Worm (Caenorhabditis elegans) whole organism, L3 larva: ENCODE measurements around the gene col-101.

Source experiments
- R02D3.7 ChIP-seq: fragments of 150-350 bp; optimal IDR thresholded peaks from 2 replicates; lab custom pipeline; 2014; ENCODE audit warnings: missing biosample characterization, missing genetic modification characterization
- ZK546.5 ChIP-seq: sonication (generic microtip); optimal IDR thresholded peaks from 2 replicates; lab custom pipeline; 2017; ENCODE audit warnings: missing biosample characterization, missing genetic modification characterization
- aly-2 ChIP-seq: fragments of 150-350 bp; optimal IDR thresholded peaks from 2 replicates; lab custom pipeline; 2014; ENCODE audit warnings: missing biosample characterization, missing genetic modification characterization
- ama-1 ChIP-seq: fragments of 150-350 bp; optimal IDR thresholded peaks from 2 replicates; lab custom pipeline; 2018
- ceh-16 ChIP-seq: sonication (generic microtip); optimal IDR thresholded peaks from 2 replicates; lab custom pipeline; 2017; ENCODE audit warnings: missing biosample characterization, missing genetic modification characterization
- ceh-28 ChIP-seq: fragments of 150-350 bp; optimal IDR thresholded peaks from 2 replicates; lab custom pipeline; 2014; ENCODE audit warnings: missing biosample characterization, missing genetic modification reagents, missing genetic modification characterization
- egl-5 ChIP-seq: fragments of 150-350 bp; optimal IDR thresholded peaks from 2 replicates; lab custom pipeline; 2017; ENCODE audit warnings: missing biosample characterization, missing genetic modification reagents, missing genetic modification characterization, inconsistent platforms
- elt-1 ChIP-seq: fragments of 150-350 bp; optimal IDR thresholded peaks from 2 replicates; lab custom pipeline; 2014; ENCODE audit warnings: missing biosample characterization, missing genetic modification characterization
- elt-2 ChIP-seq: sonication (generic microtip); optimal IDR thresholded peaks from 2 replicates; lab custom pipeline; 2016; ENCODE audit warnings: missing genetic modification reagents, mild to moderate bottlenecking, missing genetic modification characterization, missing compliant biosample characterization
- elt-3 ChIP-seq, 3 experiments: fragments of 150-350 bp in 1 of 3; sonication (generic microtip) in 2 of 3; optimal IDR thresholded peaks; 2 replicates in 2 of 3; 4 replicates in 1 of 3; lab custom pipeline; 2014 to 2017; ENCODE audit warnings: missing biosample characterization in 3 of 3, missing genetic modification characterization in 3 of 3
- eor-1 ChIP-seq, 2 experiments: fragments of 150-350 bp; optimal IDR thresholded peaks; 2 replicates each; lab custom pipeline; 2014 to 2018; ENCODE audit warnings: missing biosample characterization in 2 of 2, missing genetic modification characterization in 2 of 2
- fkh-2 ChIP-seq: fragments of 150-350 bp; optimal IDR thresholded peaks from 2 replicates; lab custom pipeline; 2014; ENCODE audit warnings: missing biosample characterization, missing genetic modification reagents, missing genetic modification characterization
- fos-1 ChIP-seq: fragments of 150-350 bp; optimal IDR thresholded peaks from 2 replicates; lab custom pipeline; 2014; ENCODE audit warnings: missing biosample characterization, missing genetic modification characterization
- hmg-11 ChIP-seq: sonication (generic microtip); optimal IDR thresholded peaks from 2 replicates; lab custom pipeline; 2016; ENCODE audit warnings: missing genetic modification characterization, missing compliant biosample characterization
- jun-1 ChIP-seq: fragments of 150-350 bp; optimal IDR thresholded peaks from 2 replicates; lab custom pipeline; 2014; ENCODE audit warnings: missing biosample characterization, missing genetic modification reagents, missing genetic modification characterization
- lin-15B ChIP-seq: fragments of 150-350 bp; optimal IDR thresholded peaks from 2 replicates; lab custom pipeline; 2014; ENCODE audit warnings: missing biosample characterization, missing genetic modification characterization
- lin-39 ChIP-seq: fragments of 150-350 bp; optimal IDR thresholded peaks from 2 replicates; lab custom pipeline; 2018; ENCODE audit warnings: missing biosample characterization, missing genetic modification reagents, missing genetic modification characterization
- lsy-12 ChIP-seq: sonication (generic microtip); optimal IDR thresholded peaks from 2 replicates; lab custom pipeline; 2016; ENCODE audit warnings: mild to moderate bottlenecking, missing genetic modification characterization, missing compliant biosample characterization
- mdl-1 ChIP-seq: fragments of 150-350 bp; optimal IDR thresholded peaks from 2 replicates; lab custom pipeline; 2014; ENCODE audit warnings: missing biosample characterization, missing genetic modification characterization
- mml-1 ChIP-seq: fragments of 150-350 bp; sonication (generic microtip); optimal IDR thresholded peaks from 3 replicates; lab custom pipeline; 2014; ENCODE audit warnings: missing biosample characterization, missing genetic modification characterization
- nfya-1 ChIP-seq: sonication (generic microtip); optimal IDR thresholded peaks from 2 replicates; lab custom pipeline; 2017; ENCODE audit warnings: missing genetic modification characterization, mild to moderate bottlenecking, missing compliant biosample characterization, antibody characterized with exemption, moderate library complexity; ENCODE audit not compliant: insufficient read depth
- nhr-11 ChIP-seq: fragments of 150-350 bp; optimal IDR thresholded peaks from 2 replicates; lab custom pipeline; 2014; ENCODE audit warnings: missing biosample characterization, missing genetic modification characterization
- nhr-23 ChIP-seq: fragments of 150-350 bp; optimal IDR thresholded peaks from 2 replicates; lab custom pipeline; 2014; ENCODE audit warnings: missing biosample characterization, missing genetic modification reagents, missing genetic modification characterization
- nhr-25 ChIP-seq: sonication (generic microtip); optimal IDR thresholded peaks from 2 replicates; lab custom pipeline; 2017; ENCODE audit warnings: missing biosample characterization, missing genetic modification characterization
- nhr-28 ChIP-seq: fragments of 150-350 bp; optimal IDR thresholded peaks from 2 replicates; lab custom pipeline; 2014; ENCODE audit warnings: missing biosample characterization, missing genetic modification characterization
- nhr-43 ChIP-seq: sonication (generic microtip); optimal IDR thresholded peaks from 2 replicates; lab custom pipeline; 2016; ENCODE audit warnings: mild to moderate bottlenecking, missing genetic modification characterization, missing compliant biosample characterization; ENCODE audit not compliant: poor library complexity, severe bottlenecking
- nhr-67 ChIP-seq: fragments of 150-350 bp; optimal IDR thresholded peaks from 2 replicates; lab custom pipeline; 2014; ENCODE audit warnings: missing biosample characterization, missing genetic modification characterization
- pha-4 ChIP-seq: fragments of 150-350 bp; optimal IDR thresholded peaks from 2 replicates; lab custom pipeline; 2014; ENCODE audit warnings: missing biosample characterization, missing genetic modification reagents, missing genetic modification characterization
- pqm-1 ChIP-seq: fragments of 150-350 bp; optimal IDR thresholded peaks from 2 replicates; lab custom pipeline; 2017; ENCODE audit warnings: missing biosample characterization, missing genetic modification characterization, inconsistent platforms
- sea-2 ChIP-seq: fragments of 150-350 bp; sonication (generic microtip); optimal IDR thresholded peaks from 4 replicates; lab custom pipeline; 2014; ENCODE audit warnings: missing biosample characterization, missing genetic modification reagents, missing genetic modification characterization
- skn-1 ChIP-seq: fragments of 150-350 bp; optimal IDR thresholded peaks from 2 replicates; lab custom pipeline; 2014; ENCODE audit warnings: missing biosample characterization, missing genetic modification characterization
- snpc-4 ChIP-seq: fragments of 150-350 bp; optimal IDR thresholded peaks from 2 replicates; lab custom pipeline; 2014; ENCODE audit warnings: missing biosample characterization, missing genetic modification characterization
- unc-62 ChIP-seq: fragments of 150-350 bp; sonication (generic microtip); optimal IDR thresholded peaks from 4 replicates; lab custom pipeline; 2014; ENCODE audit warnings: missing biosample characterization, missing genetic modification reagents, missing genetic modification characterization
- ztf-4 ChIP-seq: fragments of 150-350 bp; optimal IDR thresholded peaks from 2 replicates; lab custom pipeline; 2014; ENCODE audit warnings: missing biosample characterization, missing genetic modification characterization

col-101 gene

ce11 chrIV:291851-292367 lies 34.9 kb downstream of the col-101 start:
- TF ChIP-seq sea-2 (GFP tag; lab: Kevin White, UChicago), result no peak
- no peak for TF ChIP-seq lin-15B (tag; lab: Kevin White, UChicago)
- TF ChIP-seq nhr-67 (tag; lab: Kevin White, UChicago), result no peak
- TF ChIP-seq skn-1 (tag; lab: Kevin White, UChicago), result no peak
- peak; percentile 44 for TF ChIP-seq ama-1 (lab: Kevin White, UChicago)
- TF ChIP-seq ceh-16, result no peak
- no peak for TF ChIP-seq fkh-2
- TF ChIP-seq elt-1 (tag; lab: Kevin White, UChicago), result no peak
- TF ChIP-seq snpc-4 (tag; lab: Kevin White, UChicago), result no peak
- TF ChIP-seq nfya-1 (tag; lab: Kevin White, UChicago), result no peak
- TF ChIP-seq jun-1 (tag; lab: Kevin White, UChicago), result peak; percentile 66
- no peak for TF ChIP-seq nhr-11 (tag; lab: Kevin White, UChicago)
- no peak for TF ChIP-seq nhr-28 (tag; lab: Kevin White, UChicago)
- TF ChIP-seq ztf-4 (tag; lab: Kevin White, UChicago), result no peak
- TF ChIP-seq pqm-1, result peak; percentile 99
- no peak for TF ChIP-seq fos-1 (tag; lab: Kevin White, UChicago)
- TF ChIP-seq ceh-28, result peak; percentile 8
- TF ChIP-seq elt-2 (tag; lab: Kevin White, UChicago), result peak; percentile 96
- TF ChIP-seq nhr-43 (tag; lab: Kevin White, UChicago), result no peak
- TF ChIP-seq mml-1 (tag; lab: Kevin White, UChicago), result no peak
- no peak for TF ChIP-seq ZK546.5 (tag; lab: Kevin White, UChicago)
- no peak for TF ChIP-seq nhr-23
- peak; percentile 37 for TF ChIP-seq lsy-12 (tag; lab: Kevin White, UChicago)
- TF ChIP-seq R02D3.7 (tag; lab: Kevin White, UChicago), result no peak
- TF ChIP-seq aly-2, result no peak
- no peak for TF ChIP-seq hmg-11
- peak; percentile 72 for TF ChIP-seq pha-4 (tag; lab: Kevin White, UChicago)
- TF ChIP-seq egl-5 (tag; lab: Kevin White, UChicago), result no peak

ce11 chrIV:291356-291755 lies 35.5 kb downstream of the col-101 start, which contains the start of gene T21D12.7:
T21D12.7 (minus strand) TSS chrIV:291456.
- TF ChIP-seq lin-39 (tag; lab: Kevin White, UChicago) (no peak), nhr-28 (tag; lab: Kevin White, UChicago) (no peak), unc-62 (GFP tag; lab: Kevin White, UChicago) (no peak), jun-1 (tag; lab: Kevin White, UChicago) (no peak), elt-2 (tag; lab: Kevin White, UChicago) (no peak), skn-1 (tag; lab: Kevin White, UChicago) (no peak), sea-2 (GFP tag; lab: Kevin White, UChicago) (no peak), nhr-67 (tag; lab: Kevin White, UChicago) (no peak), mdl-1 (tag; lab: Kevin White, UChicago) (no peak), ztf-4 (tag; lab: Kevin White, UChicago) (no peak)

DNA sequence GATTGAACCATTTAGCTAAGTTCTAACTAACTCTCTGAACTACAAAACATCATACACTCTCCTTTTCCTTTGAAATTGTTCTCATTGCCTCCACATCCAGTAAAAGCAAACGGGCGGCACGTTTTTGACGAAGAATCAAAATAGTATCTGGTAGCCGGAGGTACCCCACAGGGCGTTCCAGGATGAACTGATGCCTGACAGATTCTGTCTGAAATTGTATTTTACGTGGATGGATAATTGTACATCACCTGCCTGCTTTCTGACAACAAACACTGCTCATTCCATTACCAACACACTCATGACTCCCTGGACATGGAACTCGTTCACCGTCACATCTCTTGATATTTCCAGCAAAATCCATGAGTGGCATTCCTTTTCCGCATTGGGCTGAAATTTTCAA lies 36.4 kb downstream of the col-101 start:
- TF ChIP-seq eor-1 (tag; optimal IDR thresholded peaks at IDR 0.05; lab: Kevin White, UChicago) (no peak), elt-3 (tag; optimal IDR thresholded peaks at IDR 0.05; lab: Kevin White, UChicago) (no peak), nhr-43 (tag; lab: Kevin White, UChicago) (no peak), nhr-23 (no peak), lsy-12 (tag; lab: Kevin White, UChicago) (no peak), egl-5 (tag; lab: Kevin White, UChicago) (no peak), ztf-4 (tag; lab: Kevin White, UChicago) (no peak)

DNA sequence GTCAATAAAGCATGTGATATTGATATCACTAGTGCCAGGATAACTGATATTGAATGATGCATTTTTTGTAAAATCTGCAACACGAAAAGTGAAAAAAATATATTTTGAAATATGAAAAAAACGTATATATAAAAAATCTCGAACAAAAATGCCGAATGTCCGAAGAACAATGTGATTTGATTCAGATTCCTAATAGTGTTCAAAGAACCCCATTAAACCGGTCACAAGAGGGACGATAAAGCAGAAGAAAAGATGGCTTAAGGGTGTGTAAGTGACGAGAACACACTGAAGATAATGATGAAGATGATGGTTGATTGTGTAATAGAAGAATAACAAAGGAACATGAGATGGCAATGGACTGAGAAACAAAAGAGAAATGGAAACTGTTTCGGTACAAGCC lies 38.8 kb downstream of the col-101 start, which contains the start of gene T21D12.14:
TSS of gene T21D12.14 (minus strand) at position 101 of the 400 bp plus-strand sequence.
- peak; percentile 1 for TF ChIP-seq nhr-25
- TF ChIP-seq ceh-28, result no peak
- no peak for TF ChIP-seq R02D3.7 (tag; lab: Kevin White, UChicago)
